Worm (Caenorhabditis elegans): ENCODE data around the gene F38E9.6.

The F38E9.6 gene

ce11 chrX:16461319-16461718 is 29.1 kb downstream of the F38E9.6 start:
- TF ChIP-seq pha-4 (tag; optimal IDR thresholded peaks at IDR 0.05) (no peak), lim-6 (tag; optimal IDR thresholded peaks at IDR 0.05) (no peak), pros-1 (tag; optimal IDR thresholded peaks at IDR 0.05) (no peak), fkh-10 (GFP tag; optimal IDR thresholded peaks at IDR 0.05) (no peak), K09A11.1 (tag; optimal IDR thresholded peaks at IDR 0.05; ENCODE audit: insufficient read depth) (no peak), ceh-31 (tag; optimal IDR thresholded peaks at IDR 0.05) (no peak), pat-9 (tag; optimal IDR thresholded peaks at IDR 0.05) (no peak), ceh-19 (GFP tag; optimal IDR thresholded peaks at IDR 0.05) (no peak), unc-3 (GFP tag; conservative IDR thresholded peaks at IDR 0.05) (no peak), unc-3 (tag; optimal IDR thresholded peaks at IDR 0.05) (no peak), hlh-15 (tag; optimal IDR thresholded peaks at IDR 0.05) (no peak), unc-55 (GFP tag; optimal IDR thresholded peaks at IDR 0.05) (no peak), ceh-6 (GFP tag; optimal IDR thresholded peaks at IDR 0.05) (no peak), ceh-45 (GFP tag; IDR thresholded peaks at IDR 0.05) (no peak), ceh-34 (tag; optimal IDR thresholded peaks at IDR 0.05) (no peak), ttx-3 (tag; optimal IDR thresholded peaks at IDR 0.05) (no peak), F13H6.1 (tag; optimal IDR thresholded peaks at IDR 0.05) (no peak)

- TF ChIP-seq C08G9.2 (tag; optimal IDR thresholded peaks at IDR 0.05) (no peak), odd-2 (tag; optimal IDR thresholded peaks at IDR 0.05) (no peak), nhr-232 (tag; optimal IDR thresholded peaks at IDR 0.05) (no peak), pros-1 (tag; optimal IDR thresholded peaks at IDR 0.05) (no peak), sox-4 (tag; optimal IDR thresholded peaks at IDR 0.05) (no peak), ceh-18 (tag; optimal IDR thresholded peaks at IDR 0.05) (no peak), dmd-4 (tag; optimal IDR thresholded peaks at IDR 0.05; ENCODE audit: borderline replicate concordance) (no peak), sdc-2 (tag; optimal IDR thresholded peaks at IDR 0.05) (no peak)
Measured at ce11 chrX:16466157-16466556, 33.9 kb downstream of the F38E9.6 start.

- TF ChIP-seq unc-86 (tag; optimal IDR thresholded peaks at IDR 0.05) (no peak), fax-1 (tag; optimal IDR thresholded peaks at IDR 0.05) (no peak), T23F11.4 (GFP tag; optimal IDR thresholded peaks at IDR 0.05) (no peak), npax-4 (tag; optimal IDR thresholded peaks at IDR 0.05) (no peak), hlh-15 (tag; optimal IDR thresholded peaks at IDR 0.05) (no peak), ceh-31 (tag; optimal IDR thresholded peaks at IDR 0.05) (no peak), madf-2 (tag; optimal IDR thresholded peaks at IDR 0.05) (no peak), eyg-1 (tag; optimal IDR thresholded peaks at IDR 0.05) (no peak), fkh-6 (tag; optimal IDR thresholded peaks at IDR 0.05) (no peak), odd-2 (tag; optimal IDR thresholded peaks at IDR 0.05) (no peak), rnt-1 (tag; optimal IDR thresholded peaks at IDR 0.05) (no peak), pha-2 (tag; optimal IDR thresholded peaks at IDR 0.05) (no peak), syd-9 (tag; optimal IDR thresholded peaks at IDR 0.05) (no peak), ama-1 (optimal IDR thresholded peaks at IDR 0.05) (no peak), ceh-19 (GFP tag; optimal IDR thresholded peaks at IDR 0.05) (no peak), ref-2 (tag; optimal IDR thresholded peaks at IDR 0.05) (no peak), pha-4 (tag; optimal IDR thresholded peaks at IDR 0.05) (no peak), pag-3 (tag; optimal IDR thresholded peaks at IDR 0.05; ENCODE audit: borderline replicate concordance) (no peak), sox-4 (tag; optimal IDR thresholded peaks at IDR 0.05) (no peak), ceh-6 (GFP tag; optimal IDR thresholded peaks at IDR 0.05) (no peak)
Measured at ce11 chrX:16468845-16469244, 36.6 kb downstream of the F38E9.6 start.

DNA sequence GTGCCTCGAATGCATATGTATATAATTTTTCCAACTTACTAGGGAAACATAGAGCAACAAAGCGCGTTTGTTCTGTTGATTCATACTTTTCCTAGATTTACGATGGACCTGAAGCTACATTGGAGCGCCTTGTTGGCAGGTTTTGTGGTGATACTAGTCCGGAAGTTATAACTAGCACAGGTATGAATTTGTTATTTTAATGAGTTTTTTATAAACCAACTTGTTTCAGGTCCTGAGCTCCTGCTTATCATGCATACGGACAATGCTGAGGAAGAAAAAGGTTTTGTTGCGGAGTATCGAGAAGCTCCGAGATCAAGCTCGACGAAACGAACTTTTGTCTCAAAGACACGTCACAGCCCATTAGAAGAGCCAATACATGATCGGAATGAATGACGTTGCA is 38.5 kb downstream of the F38E9.6 start, which contains the start of gene F38E9.1:
TSS of gene F38E9.1 (plus strand) at position 301 of the 400 bp plus-strand sequence.
- TF ChIP-seq ceh-14 (tag; optimal IDR thresholded peaks at IDR 0.05) (no peak), pat-9 (tag; optimal IDR thresholded peaks at IDR 0.05) (no peak), lin-11 (tag; optimal IDR thresholded peaks at IDR 0.05) (no peak), npax-4 (tag; optimal IDR thresholded peaks at IDR 0.05) (no peak), gmeb-2 (tag; optimal IDR thresholded peaks at IDR 0.05) (no peak), ceh-19 (GFP tag; optimal IDR thresholded peaks at IDR 0.05) (no peak), hlh-13 (GFP tag; optimal IDR thresholded peaks at IDR 0.05) (no peak), Y22D7AL.16 (tag; optimal IDR thresholded peaks at IDR 0.05) (no peak), lim-6 (tag; optimal IDR thresholded peaks at IDR 0.05) (no peak), rnt-1 (tag; optimal IDR thresholded peaks at IDR 0.05) (no peak), hlh-30 (tag; optimal IDR thresholded peaks at IDR 0.05; ENCODE audit: insufficient read depth) (no peak), hlh-8 (tag; optimal IDR thresholded peaks at IDR 0.05) (no peak)
